Fruit fly (Drosophila melanogaster) whole organism, pupa: ENCODE measurements around the gene CG17816.

Experiments
- D1 ChIP-seq: fragments of 200-800 bp; sonication (Bioruptor generic); optimal IDR thresholded peaks from 2 replicates; lab custom pipeline; 2018; ENCODE audit warnings: missing biosample characterization, mild to moderate bottlenecking, missing genetic modification characterization, moderate library complexity
- EcR ChIP-seq: fragments of 200-800 bp; sonication (Bioruptor generic); optimal IDR thresholded peaks from 3 replicates; lab custom pipeline; 2019; ENCODE audit warnings: missing biosample characterization, missing genetic modification characterization, mild to moderate bottlenecking, moderate library complexity, missing genetic modification reagents
- fd96Ca ChIP-seq: fragments of 200-800 bp; sonication (Bioruptor generic); IDR thresholded peaks from 3 replicates; pipeline ENCODE4 v1.3.6; 2022; ENCODE audit warnings: missing biosample characterization, missing genetic modification characterization
- gl ChIP-seq: fragments of 200-800 bp; sonication (Bioruptor generic); optimal IDR thresholded peaks from 2 replicates; lab custom pipeline; 2018; ENCODE audit warnings: missing biosample characterization, mild to moderate bottlenecking, missing genetic modification characterization

DNA sequence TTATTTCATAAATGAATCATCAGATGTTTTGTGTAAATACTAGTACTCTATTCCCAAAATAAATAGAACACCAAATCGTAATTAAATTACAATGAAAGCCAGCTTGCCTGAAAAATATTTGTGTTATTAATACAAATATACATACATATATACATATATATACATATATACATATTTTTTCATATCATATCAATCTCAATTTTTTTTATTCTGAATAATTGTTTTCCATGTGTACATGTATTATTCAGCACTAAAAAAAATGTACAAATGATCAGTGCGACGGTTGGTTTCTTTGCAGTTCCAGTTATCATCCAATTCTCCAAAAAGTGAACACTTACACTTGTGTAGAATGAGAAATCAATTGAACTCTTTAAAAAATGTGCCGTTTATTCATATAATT lies 27.0 kb upstream of the CG17816 start, which contains the start of gene kipf:
- TF ChIP-seq D1 (tag; lab: Kevin White, UChicago) (no peak), EcR (GFP tag; lab: Kevin White, UChicago) (no peak), gl (tag; lab: Kevin White, UChicago) (no peak), fd96Ca (no peak)
